Worm (Caenorhabditis elegans) whole organism, L4/young adult: ENCODE measurements around the gene C24D10.5.
"Not testable (repeated sequence)": the region's sequence is repeated elsewhere in the genome, so short reads cannot be mapped to it uniquely, and the experiment has no call there.

Source experiments
- W03F9.2 ChIP-seq: fragments of 150-350 bp; optimal IDR thresholded peaks from 2 replicates; lab custom pipeline; 2014; ENCODE audit warnings: missing biosample characterization, missing genetic modification characterization
- dao-5 ChIP-seq: sonication (generic microtip); optimal IDR thresholded peaks from 2 replicates; lab custom pipeline; 2016; ENCODE audit warnings: missing genotype, missing genetic modification characterization, moderate library complexity, missing compliant biosample characterization
- him-1 ChIP-seq: sonication (generic microtip); optimal IDR thresholded peaks from 2 replicates; lab custom pipeline; 2016; ENCODE audit warnings: missing genotype, missing genetic modification reagents, missing genetic modification characterization, missing compliant biosample characterization

C24D10.5 gene

DNA sequence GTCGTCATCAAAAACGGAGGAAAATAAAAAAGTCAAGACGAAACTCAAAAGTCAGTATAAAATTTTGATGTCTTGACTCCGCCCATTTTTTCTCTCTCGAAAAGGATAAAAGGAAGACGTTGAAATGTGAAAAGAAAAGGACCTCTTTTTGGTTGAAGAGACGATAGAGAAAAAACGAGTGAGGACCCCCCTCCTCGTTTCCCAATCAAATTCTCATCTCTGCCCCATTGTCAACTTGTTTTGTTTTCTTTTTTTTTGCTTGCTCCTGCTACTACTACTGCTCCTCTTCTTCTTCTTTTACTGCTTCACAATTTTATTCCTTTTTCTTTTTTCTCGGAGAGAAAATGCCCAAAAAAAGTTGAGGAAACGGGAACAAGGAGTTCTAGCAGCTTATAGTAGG, 12.1 kb upstream of the C24D10.5 start:
- TF ChIP-seq W03F9.2 = no peak
- no peak for TF ChIP-seq dao-5
- TF ChIP-seq him-1 = peak; percentile 11

DNA sequence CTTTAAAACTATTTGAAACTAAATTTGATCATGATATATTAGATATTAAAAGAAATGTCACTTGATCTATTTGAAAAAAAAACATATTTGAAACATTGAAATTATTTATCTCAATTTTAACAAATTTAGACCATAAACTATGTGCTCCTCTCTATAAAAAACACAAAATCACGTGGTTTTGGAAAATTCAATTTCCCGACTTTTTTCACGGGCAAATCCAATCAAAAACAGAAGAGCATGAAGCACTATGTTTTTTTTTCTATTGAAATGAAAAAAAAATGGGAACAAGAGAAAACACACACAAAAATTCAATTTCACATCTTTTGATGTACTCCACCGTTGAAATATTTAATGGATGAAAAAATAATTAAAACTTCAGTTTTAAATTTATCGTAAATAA, 10.7 kb upstream of the C24D10.5 start:
- no peak for TF ChIP-seq him-1
- TF ChIP-seq dao-5 = no peak
- no peak for TF ChIP-seq W03F9.2

DNA sequence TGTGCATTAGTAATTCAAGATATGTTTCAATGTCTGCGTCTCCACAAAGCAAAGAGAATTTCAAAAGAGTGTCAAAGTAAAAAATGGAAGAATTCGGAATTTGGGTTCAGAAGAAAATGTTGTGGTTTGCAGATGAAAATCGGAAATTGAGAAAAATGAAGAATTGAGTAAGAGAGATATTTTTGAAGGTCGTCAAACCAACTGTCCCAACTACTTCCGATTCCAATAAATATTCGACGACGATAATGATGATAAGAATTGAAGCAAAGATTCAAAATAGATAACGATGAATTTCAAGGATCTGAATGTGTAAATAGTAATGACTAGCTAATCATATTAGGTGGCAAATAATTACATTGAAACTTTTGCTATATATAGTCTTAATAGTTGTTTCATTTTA, 9.9 kb upstream of the C24D10.5 start:
- TF ChIP-seq him-1 (no peak), W03F9.2 (no peak), dao-5 (no peak)

DNA sequence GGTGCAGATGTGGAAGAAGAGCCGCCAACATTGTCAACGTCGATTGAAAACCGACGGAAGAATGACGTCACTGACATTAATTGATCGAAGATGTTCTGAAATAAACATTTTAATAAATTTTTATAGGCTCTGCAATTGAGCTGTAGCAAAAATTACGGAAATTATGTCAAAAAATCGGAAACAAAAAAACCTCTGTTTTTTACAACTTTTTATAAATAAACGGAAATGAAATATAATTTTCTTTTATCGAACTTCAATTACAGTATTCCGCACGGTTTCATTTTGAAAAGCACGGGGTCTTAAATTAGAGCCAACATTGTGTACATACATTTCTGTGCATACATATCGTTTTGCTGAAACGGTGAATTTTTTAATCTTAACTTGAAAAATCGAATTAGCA, 2.5 kb downstream of the C24D10.5 start, which contains the start of gene soc-2:
Gene soc-2, minus strand, starts transcription at position 101 of the 400 bp plus-strand sequence.
- TF ChIP-seq him-1 (no peak), W03F9.2 (no peak), dao-5 (no peak)

DNA sequence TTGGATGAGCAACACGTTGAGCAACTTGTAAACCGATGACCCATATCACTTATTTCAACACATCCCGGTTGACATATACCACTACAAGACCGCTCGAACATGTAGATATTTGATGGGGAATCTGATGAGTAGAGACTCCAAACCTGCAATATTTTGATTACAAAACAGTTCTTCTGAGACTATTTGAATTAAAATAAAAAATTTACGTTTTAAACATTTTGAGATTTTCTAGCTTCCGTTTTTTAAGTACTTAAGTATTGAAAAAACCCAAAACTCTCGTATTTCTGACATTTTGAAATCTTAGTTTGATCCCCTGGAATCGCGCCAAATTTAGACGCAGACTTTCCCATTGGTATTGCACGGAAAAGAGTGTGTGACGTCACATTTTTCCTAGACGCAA, 7.3 kb downstream of the C24D10.5 start, which contains the start of gene C24D10.49:
Gene C24D10.49, minus strand, starts transcription at position 101 of the 400 bp plus-strand sequence.
- TF ChIP-seq W03F9.2 (no peak), him-1 (no peak), dao-5 (no peak)

DNA sequence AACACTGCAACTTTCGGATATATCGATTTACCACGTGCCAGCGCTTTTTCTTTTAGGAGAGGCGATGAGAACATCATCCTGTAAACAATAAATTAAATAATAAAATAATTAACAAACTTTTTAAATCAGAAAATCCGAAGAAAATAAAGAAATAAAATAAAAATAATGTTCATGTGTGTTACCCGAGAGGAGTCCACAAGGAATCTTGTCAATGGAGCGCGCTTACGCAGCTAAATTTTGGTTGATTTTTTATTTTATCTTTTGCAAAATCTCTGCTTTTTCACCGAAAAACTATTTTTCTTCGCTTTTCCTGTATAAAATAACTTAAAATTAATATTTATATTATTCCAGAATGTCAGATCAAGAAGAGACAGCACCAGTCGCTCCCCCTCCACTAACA, 10.3 kb downstream of the C24D10.5 start, which contains the start of the genes C24D10.6 and C24D10.4:
Gene C24D10.6, minus strand, starts transcription at position 78 of the 400 bp plus-strand sequence.
Gene C24D10.4, plus strand, starts transcription at position 352 of the 400 bp plus-strand sequence.
- TF ChIP-seq W03F9.2 = peak; percentile 19
- TF ChIP-seq dao-5 = no peak
- TF ChIP-seq him-1 = no peak

DNA sequence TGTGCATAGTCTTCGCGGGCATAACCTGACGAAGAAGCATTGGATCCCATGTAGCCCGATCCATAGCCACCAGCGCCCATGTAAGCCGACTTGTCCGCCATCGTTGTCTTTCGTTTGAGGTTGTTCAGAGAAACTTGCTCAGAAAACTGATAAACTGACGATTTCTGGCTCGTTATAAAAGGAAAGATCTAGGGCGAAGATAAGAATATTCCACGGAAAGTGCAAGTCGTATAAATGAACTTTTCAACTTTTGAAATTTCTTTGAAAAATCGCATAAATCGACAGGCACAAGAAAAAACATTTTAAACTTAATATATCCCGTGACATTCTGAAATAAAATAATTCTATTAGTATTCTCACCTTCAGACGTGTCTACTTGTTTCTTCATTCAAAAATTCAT, 13.0 kb downstream of the C24D10.5 start, which contains the start of the genes nspd-3 and C24D10.2:
Gene nspd-3, minus strand, starts transcription at position 101 of the 400 bp plus-strand sequence.
Gene C24D10.2, plus strand, starts transcription at position 399 of the 400 bp plus-strand sequence.
- not testable (repeated sequence) for TF ChIP-seq W03F9.2, dao-5, him-1

DNA sequence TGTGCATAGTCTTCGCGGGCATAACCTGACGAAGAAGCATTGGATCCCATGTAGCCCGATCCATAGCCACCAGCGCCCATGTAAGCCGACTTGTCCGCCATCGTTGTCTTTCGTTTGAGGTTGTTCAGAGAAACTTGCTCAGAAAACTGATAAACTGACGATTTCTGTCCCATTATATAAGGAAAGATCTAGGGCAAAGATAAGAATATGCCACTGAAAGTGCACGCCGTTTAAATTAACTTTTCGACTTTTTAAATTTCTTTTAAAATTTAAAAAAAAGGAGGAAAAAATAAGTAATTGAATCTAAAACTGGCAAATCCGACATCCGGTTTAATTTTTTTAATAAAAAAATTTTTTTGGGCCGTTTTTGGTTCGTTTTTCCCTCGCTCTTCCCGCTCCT, 15.7 kb downstream of the C24D10.5 start, which contains the start of gene nspd-6:
Gene nspd-6, minus strand, starts transcription at position 101 of the 400 bp plus-strand sequence.
- TF ChIP-seq him-1, W03F9.2, dao-5: not testable (repeated sequence)

DNA sequence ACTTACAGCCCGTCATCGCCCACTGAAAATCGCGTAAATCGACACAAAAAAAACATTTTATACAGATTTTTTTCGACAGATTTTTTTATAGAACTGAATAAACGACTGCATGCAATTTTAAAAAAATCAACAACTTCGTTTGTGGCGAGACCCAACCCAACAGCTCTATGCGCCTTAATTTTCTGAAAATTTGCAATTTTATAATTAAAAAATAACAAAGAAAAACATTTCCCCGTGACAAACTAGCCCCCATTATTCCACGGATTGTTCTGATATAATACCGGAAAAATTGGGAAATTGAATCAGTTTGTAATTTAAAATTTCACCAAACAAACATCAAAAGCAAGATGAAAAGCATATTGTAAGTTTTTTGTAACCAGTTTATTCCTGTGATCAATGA, 16.1 kb downstream of the C24D10.5 start, which contains the start of gene ptp-5.1:
Gene ptp-5.1, plus strand, starts transcription at position 301 of the 400 bp plus-strand sequence.
- TF ChIP-seq W03F9.2 (no peak), him-1 (no peak), dao-5 (no peak)

DNA sequence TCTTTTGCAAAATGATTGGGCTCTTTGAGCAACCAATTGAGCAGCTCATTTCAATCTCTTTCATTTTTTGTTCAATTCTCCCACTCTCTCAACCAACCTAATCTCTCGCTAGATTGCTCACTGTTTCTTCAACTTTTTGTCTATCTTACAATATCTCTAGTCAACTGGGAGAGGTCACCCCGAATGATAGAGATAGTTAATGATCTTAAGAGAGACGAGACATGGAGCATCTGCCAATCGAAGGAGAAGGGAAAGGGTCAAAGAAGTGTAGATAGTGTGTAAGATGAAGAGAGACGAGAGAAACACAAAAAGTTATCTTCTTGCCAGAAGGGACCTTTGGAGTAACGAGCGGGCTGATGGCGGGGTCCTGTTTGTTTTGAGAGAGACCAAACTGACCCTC, 19.4 kb downstream of the C24D10.5 start:
- TF ChIP-seq dao-5 (no peak), him-1 (no peak), W03F9.2 (no peak)

DNA sequence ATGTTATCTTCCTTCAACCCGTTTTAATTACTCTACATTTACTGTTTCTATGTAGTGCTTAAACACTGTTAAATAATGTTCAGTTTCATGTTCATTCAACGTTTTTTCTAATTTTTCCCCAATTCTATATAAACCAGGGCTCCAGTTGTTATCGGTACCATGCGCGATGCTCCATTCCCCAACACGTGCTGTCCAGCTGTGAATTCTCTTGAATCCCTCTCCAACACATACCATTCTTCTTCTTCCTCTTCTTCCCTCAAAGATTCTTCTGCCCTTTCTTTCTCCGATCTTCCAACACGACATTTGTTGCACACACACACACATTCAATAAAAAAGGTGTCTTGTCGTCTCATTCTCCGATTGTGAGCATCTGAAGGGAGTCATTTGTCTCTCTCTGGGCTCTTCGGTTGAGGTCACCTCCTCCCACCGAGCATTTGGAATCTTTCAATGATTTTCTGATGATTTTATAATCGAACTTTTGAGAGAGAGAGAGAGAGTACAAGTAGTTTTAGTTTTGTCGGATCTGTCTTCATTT, 22.2 kb downstream of the C24D10.5 start:
- TF ChIP-seq him-1 (no peak), W03F9.2 (no peak), dao-5 (no peak)

DNA sequence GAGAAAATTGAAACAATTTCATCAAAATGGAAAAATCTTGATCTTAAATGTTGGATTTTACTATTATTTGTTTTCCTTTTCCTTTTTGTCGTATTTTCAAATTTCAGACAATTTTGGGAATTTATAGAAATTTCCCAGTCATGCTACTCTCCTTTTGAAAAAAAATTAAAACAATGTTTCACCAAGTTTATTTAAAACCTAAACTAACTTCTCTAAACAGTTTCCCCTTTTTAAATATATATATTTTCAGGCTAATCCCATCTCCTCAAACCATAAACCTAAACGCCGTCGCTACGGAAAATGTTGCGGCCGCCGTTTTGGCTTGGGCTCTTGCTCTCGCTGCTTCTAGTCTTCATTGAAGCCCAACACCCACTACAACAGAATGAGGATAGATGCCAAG, 23.1 kb downstream of the C24D10.5 start, which contains the start of gene lam-1:
Gene lam-1, plus strand, starts transcription at position 301 of the 400 bp plus-strand sequence.
- no peak for TF ChIP-seq him-1
- TF ChIP-seq W03F9.2 = no peak
- no peak for TF ChIP-seq dao-5

DNA sequence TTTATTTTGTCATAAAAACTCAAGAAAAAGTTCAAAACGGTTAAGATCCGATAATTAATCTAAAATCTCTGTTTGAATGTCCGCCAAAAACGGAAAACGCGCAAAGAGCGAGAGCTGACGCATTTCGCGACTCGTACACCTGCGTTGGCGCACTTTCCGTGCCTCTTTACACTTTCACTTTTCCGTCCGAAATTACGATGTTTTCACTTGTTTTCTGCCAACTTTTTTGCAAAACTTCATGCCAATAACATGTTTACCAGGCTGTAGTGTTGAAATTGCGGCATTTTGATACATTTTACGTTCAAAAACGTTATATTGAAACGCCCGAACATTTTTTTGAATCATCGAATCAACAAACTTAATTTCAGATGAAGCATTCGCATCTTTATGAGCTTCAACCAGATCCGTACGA, 33.9 kb downstream of the C24D10.5 start, which contains the start of gene W03F8.4:
Gene W03F8.4, plus strand, starts transcription at position 369 of the 412 bp plus-strand sequence.
- no peak for TF ChIP-seq him-1
- TF ChIP-seq W03F9.2 = peak; percentile 93

DNA sequence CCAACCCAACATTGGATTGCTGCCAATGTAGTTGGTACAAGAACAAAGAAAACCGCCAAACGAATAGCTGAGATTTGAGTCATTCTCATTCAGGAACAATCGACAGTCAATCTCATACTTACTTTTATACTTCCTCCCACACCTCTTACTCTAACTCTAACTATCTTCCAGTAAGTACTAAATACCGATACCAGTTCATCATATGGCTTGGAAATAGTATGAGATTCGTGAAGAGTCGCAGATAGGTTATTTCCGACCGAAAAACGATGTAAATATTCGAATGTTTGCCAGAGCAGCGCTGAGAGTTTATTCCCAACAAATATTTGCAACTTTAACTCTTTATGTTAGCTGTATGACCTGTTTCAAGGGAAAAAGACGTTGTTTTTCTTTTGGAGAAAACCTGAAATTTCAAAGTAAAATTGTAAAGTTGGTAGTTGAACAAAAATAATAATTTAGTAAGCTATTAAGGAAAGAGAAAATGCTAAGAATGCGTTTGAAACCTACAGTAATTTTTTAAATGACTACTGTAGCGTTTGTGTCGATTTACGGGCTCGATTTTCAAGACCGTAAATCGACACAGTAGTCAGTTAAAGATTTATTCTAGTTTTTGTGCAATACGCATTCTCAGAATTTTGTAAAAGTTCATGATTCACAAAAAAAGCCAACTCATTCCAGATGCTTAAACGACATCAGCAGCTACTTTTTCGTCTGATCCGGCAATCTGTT, 36.8 kb downstream of the C24D10.5 start, which contains the start of the genes W03F8.6 and mtrf-1L:
Gene W03F8.6, minus strand, starts transcription at position 101 of the 726 bp plus-strand sequence.
Gene mtrf-1L, plus strand, starts transcription at position 676 of the 726 bp plus-strand sequence.
- TF ChIP-seq W03F9.2 (no peak), him-1 (no peak), dao-5 (no peak)

DNA sequence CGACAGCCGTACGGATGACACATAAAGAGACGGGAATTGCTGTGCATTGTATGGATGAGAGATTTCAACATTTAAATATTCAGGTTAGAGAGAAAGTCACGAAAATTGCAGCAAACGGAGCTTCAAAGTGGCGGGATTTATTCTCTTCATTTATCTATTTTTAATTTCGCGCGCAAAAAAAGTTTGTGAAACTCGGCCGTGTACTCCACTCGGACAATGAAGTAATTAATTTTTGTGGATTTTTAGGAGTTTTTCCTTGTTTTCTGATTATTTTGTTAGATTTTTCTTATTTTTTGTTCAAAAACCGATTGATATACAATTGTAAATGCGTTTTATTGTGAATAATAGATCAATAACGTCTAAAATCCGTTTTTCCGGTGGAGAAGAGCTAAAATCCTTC, 38.2 kb downstream of the C24D10.5 start:
- no peak for TF ChIP-seq dao-5
- TF ChIP-seq him-1 = no peak
- no peak for TF ChIP-seq W03F9.2
